Fruit fly (Drosophila melanogaster) whole organism, larva: ENCODE measurements around the gene TSG101.
A peak's percentile ranks its signal among the peaks of the same experiment; 100 is the strongest.

ENCODE experiments used
- noc ChIP-seq: fragments of 200-800 bp; sonication (Bioruptor generic); optimal IDR thresholded peaks from 3 replicates; lab custom pipeline; 2019; ENCODE audit warnings: missing biosample characterization, mild to moderate bottlenecking, missing genetic modification characterization, moderate library complexity

Gene TSG101

dm6 chr3L:16885042-16885441, 42.9 kb downstream of the TSG101 start:
- peak; percentile 41 for TF ChIP-seq noc

DNA sequence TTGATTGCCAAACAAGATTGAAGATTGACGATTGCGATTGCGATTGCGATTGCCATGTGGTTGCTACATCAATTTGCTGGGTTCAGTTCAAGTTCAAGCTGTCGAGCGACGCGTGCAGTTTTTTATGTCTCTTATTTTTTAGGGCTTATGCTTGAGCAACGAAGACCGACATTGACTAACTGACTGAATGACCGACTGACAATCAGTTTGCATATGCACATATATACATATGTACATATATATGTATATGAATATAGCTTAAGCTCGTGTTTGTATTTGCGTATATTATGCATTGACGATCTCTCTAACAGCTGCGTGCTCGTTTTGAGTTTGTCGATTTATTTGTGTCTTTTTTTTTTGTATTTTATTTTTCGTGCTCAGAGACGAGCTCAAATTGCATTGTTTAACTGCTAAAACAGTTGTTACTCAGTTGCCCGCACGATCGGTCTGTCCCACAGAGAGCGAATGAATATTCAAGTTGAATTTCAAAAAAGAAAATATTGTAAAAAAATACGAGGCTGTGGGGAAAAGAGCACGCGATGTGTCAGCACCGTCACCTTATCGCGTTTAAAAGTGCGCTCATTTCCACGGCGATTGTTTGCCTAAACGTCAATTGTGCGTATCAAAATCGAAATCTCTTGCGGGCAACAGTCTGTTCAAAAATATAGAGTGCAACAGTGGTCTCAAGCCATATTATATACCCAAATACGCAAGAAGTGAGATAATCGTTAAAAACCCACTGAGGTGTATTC, 44.3 kb downstream of the TSG101 start:
- no peak for TF ChIP-seq noc

DNA sequence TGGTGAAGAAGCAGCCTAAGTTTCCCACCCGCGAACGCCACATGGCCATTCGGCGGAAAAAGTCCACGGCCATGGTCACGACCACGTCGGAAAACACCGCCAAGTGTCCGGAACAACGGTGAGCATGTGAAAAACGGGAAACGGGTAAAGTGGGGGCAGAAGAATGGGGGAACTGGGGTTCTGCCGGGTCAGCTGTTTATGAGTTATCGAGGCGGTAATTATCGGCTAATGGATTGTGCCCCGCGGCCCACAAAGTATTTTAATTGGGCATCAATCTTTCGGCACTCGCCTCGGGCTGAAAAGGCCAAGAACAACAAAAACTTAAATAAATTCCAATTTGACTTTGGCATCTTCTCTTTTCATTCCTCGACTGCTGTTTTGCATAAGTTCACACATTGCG, 45.2 kb downstream of the TSG101 start:
- no peak for TF ChIP-seq noc

DNA sequence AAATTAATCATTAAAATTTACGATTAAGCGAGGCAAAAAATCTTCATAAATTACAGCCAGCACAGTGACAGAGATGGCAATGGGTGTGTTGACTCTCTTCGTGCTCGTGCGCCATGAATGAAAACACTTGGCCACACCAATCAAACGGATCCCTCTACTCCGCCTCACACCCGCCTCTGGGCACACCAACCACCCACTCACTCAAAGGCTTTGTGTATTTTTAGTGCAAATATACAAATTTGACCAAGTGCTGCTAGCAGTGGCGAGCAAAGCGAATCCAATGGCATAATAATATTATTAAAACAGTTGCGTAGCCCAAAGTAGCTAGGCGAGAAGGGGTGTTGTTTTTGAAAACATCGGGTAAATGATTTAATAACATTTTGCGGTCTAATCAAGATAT, 47.5 kb downstream of the TSG101 start:
- TF ChIP-seq noc, result no peak

- TF ChIP-seq noc, result peak; percentile 23
Observed at dm6 chr3L:16890650-16891336, 48.7 kb downstream of the TSG101 start.

- no peak for TF ChIP-seq noc
Observed at dm6 chr3L:16891914-16892313, 49.8 kb downstream of the TSG101 start.

dm6 chr3L:16892728-16893271, 50.7 kb downstream of the TSG101 start:
- TF ChIP-seq noc, result no peak

- TF ChIP-seq noc, result peak; percentile 40
Observed at dm6 chr3L:16893647-16894046, 51.6 kb downstream of the TSG101 start.
